Fruit fly (Drosophila melanogaster) whole organism, embryonic: ENCODE data around the gene CG2611.
A peak's percentile ranks its signal among the peaks of the same experiment; 100 is the strongest.

ENCODE experiments used
- Atf6 ChIP-seq: fragments of 200-800 bp; sonication (Bioruptor generic); IDR thresholded peaks from 2 replicates; pipeline ENCODE4 v1.3.6; 2022; ENCODE audit warnings: missing biosample characterization, missing genetic modification characterization
- C15 ChIP-seq: fragments of 200-800 bp; sonication (Bioruptor generic); IDR thresholded peaks from 3 replicates; pipeline ENCODE4 v1.3.6; 2022; ENCODE audit warnings: missing biosample characterization, missing genetic modification characterization
- CG12391 ChIP-seq: fragments of 200-800 bp; sonication (Bioruptor generic); optimal IDR thresholded peaks from 3 replicates; lab custom pipeline; 2018; ENCODE audit warnings: missing biosample characterization, mild to moderate bottlenecking, missing genetic modification characterization, moderate library complexity
- CG13424 ChIP-seq: fragments of 200-800 bp; sonication (Bioruptor generic); optimal IDR thresholded peaks from 2 replicates; lab custom pipeline; 2019; ENCODE audit warnings: missing biosample characterization, mild to moderate bottlenecking, missing genetic modification characterization, moderate library complexity
- CG14050 ChIP-seq: fragments of 200-800 bp; sonication (Bioruptor generic); IDR thresholded peaks from 3 replicates; pipeline ENCODE4 v1.3.6; 2022; ENCODE audit warnings: missing biosample characterization, missing genetic modification characterization
- CG15073 ChIP-seq: fragments of 200-800 bp; sonication (Bioruptor generic); optimal IDR thresholded peaks from 2 replicates; lab custom pipeline; 2016; ENCODE audit warnings: missing biosample characterization, missing genetic modification characterization
- CG1647 ChIP-seq: fragments of 200-800 bp; sonication (Bioruptor generic); optimal IDR thresholded peaks from 3 replicates; lab custom pipeline; 2016; ENCODE audit warnings: missing biosample characterization, missing genetic modification characterization
- CG16863 ChIP-seq: fragments of 200-800 bp; sonication (Bioruptor generic); optimal IDR thresholded peaks from 3 replicates; lab custom pipeline; 2016; ENCODE audit warnings: missing biosample characterization, missing genetic modification characterization
- CG1832 ChIP-seq: fragments of 200-800 bp; sonication (Bioruptor generic); optimal IDR thresholded peaks from 2 replicates; lab custom pipeline; 2017; ENCODE audit warnings: missing biosample characterization, mild to moderate bottlenecking, missing genetic modification characterization, inconsistent platforms
- CG30020 ChIP-seq: fragments of 200-800 bp; optimal IDR thresholded peaks from 2 replicates; lab custom pipeline; 2019; ENCODE audit warnings: missing biosample characterization, mild to moderate bottlenecking, missing genetic modification characterization, moderate library complexity
- CG3847 ChIP-seq: fragments of 200-800 bp; sonication (Bioruptor generic); IDR thresholded peaks from 2 replicates; pipeline ENCODE4 v1.3.6; 2022; ENCODE audit warnings: missing biosample characterization, missing genetic modification characterization
- CG42726 ChIP-seq: fragments of 200-800 bp; sonication (Bioruptor generic); IDR thresholded peaks from 2 replicates; pipeline ENCODE4 v1.3.6; 2022; ENCODE audit warnings: missing biosample characterization, missing genetic modification characterization; ENCODE audit not compliant: partially characterized antibody
- CG4282 ChIP-seq: fragments of 200-800 bp; sonication (Bioruptor generic); optimal IDR thresholded peaks from 2 replicates; lab custom pipeline; 2016; ENCODE audit warnings: missing biosample characterization, missing genetic modification characterization
- CG4707 ChIP-seq: fragments of 200-800 bp; sonication (Bioruptor generic); optimal IDR thresholded peaks from 2 replicates; lab custom pipeline; 2018; ENCODE audit warnings: missing biosample characterization, mild to moderate bottlenecking, missing genetic modification characterization, moderate library complexity
- CG4730 ChIP-seq: fragments of 200-800 bp; sonication (Bioruptor generic); IDR thresholded peaks from 2 replicates; pipeline ENCODE4 v1.3.6; 2022; ENCODE audit warnings: missing biosample characterization, missing genetic modification characterization
- CG4820 ChIP-seq: fragments of 200-800 bp; sonication (Bioruptor generic); optimal IDR thresholded peaks from 3 replicates; lab custom pipeline; 2016; ENCODE audit warnings: missing biosample characterization, missing genetic modification characterization
- CG6791 ChIP-seq: fragments of 200-800 bp; sonication (Bioruptor generic); IDR thresholded peaks from 3 replicates; pipeline ENCODE4 v1.3.6; 2022; ENCODE audit warnings: missing biosample characterization, missing genetic modification characterization; ENCODE audit not compliant: partially characterized antibody
- CG7357 ChIP-seq: fragments of 200-800 bp; sonication (Bioruptor generic); IDR thresholded peaks from 3 replicates; pipeline ENCODE4 v1.3.6; 2022; ENCODE audit warnings: missing biosample characterization, missing genetic modification characterization
- CG9215 ChIP-seq: fragments of 200-800 bp; sonication (Bioruptor generic); IDR thresholded peaks from 2 replicates; pipeline ENCODE4 v1.3.6; 2022; ENCODE audit warnings: missing biosample characterization, missing genetic modification characterization
- CG9437 ChIP-seq: fragments of 200-800 bp; sonication (Bioruptor generic); optimal IDR thresholded peaks from 2 replicates; lab custom pipeline; 2018; ENCODE audit warnings: missing biosample characterization, mild to moderate bottlenecking, missing genetic modification characterization
- D19A ChIP-seq: fragments of 200-800 bp; optimal IDR thresholded peaks from 3 replicates; lab custom pipeline; 2019; ENCODE audit warnings: missing biosample characterization, mild to moderate bottlenecking, missing genetic modification characterization, moderate library complexity
- Dip3 ChIP-seq: fragments of 200-800 bp; sonication (Bioruptor generic); optimal IDR thresholded peaks from 3 replicates; lab custom pipeline; 2016; ENCODE audit warnings: missing biosample characterization, missing genetic modification characterization
- ERR ChIP-seq: fragments of 200-800 bp; sonication (Bioruptor generic); optimal IDR thresholded peaks from 2 replicates; lab custom pipeline; 2016; ENCODE audit warnings: missing biosample characterization, missing genetic modification characterization
- H2.0 ChIP-seq: fragments of 200-800 bp; sonication (Bioruptor generic); IDR thresholded peaks from 2 replicates; pipeline ENCODE4 v1.3.6; 2022; ENCODE audit warnings: missing biosample characterization, missing genetic modification characterization
- Hand ChIP-seq: fragments of 200-800 bp; sonication (Bioruptor generic); optimal IDR thresholded peaks from 2 replicates; lab custom pipeline; 2017; ENCODE audit warnings: mild to moderate bottlenecking, missing biosample characterization, missing genetic modification reagents, missing genetic modification characterization
- Hr51 ChIP-seq, 2 experiments: fragments of 200-800 bp; sonication (Bioruptor generic); optimal IDR thresholded peaks; 2 replicates in 1 of 2; 3 replicates in 1 of 2; lab custom pipeline; 2016 to 2018; ENCODE audit warnings: missing biosample characterization in 2 of 2, missing genetic modification characterization in 2 of 2, mild to moderate bottlenecking in 1 of 2, moderate library complexity in 1 of 2
- Lpt ChIP-seq: fragments of >200 bp; optimal IDR thresholded peaks from 2 replicates; lab custom pipeline; 2018; ENCODE audit warnings: missing biosample characterization, missing genetic modification characterization
- NC2α ChIP-seq: fragments of 200-800 bp; sonication (Bioruptor generic); optimal IDR thresholded peaks from 2 replicates; lab custom pipeline; 2016; ENCODE audit warnings: missing biosample characterization, missing genetic modification characterization
- Nf-YB ChIP-seq: fragments of 200-800 bp; sonication (Bioruptor generic); optimal IDR thresholded peaks from 3 replicates; lab custom pipeline; 2019; ENCODE audit warnings: missing biosample characterization, mild to moderate bottlenecking, missing genetic modification characterization, moderate library complexity
- Opbp ChIP-seq: fragments of 200-800 bp; sonication (Bioruptor generic); IDR thresholded peaks from 3 replicates; pipeline ENCODE4 v1.3.6; 2022; ENCODE audit warnings: missing biosample characterization, missing genetic modification characterization; ENCODE audit not compliant: partially characterized antibody
- abd-A ChIP-seq: fragments of 200-800 bp; sonication (Bioruptor generic); optimal IDR thresholded peaks from 3 replicates; lab custom pipeline; 2019; ENCODE audit warnings: missing biosample characterization, mild to moderate bottlenecking, missing genetic modification characterization, moderate library complexity
- al ChIP-seq: fragments of 200-800 bp; sonication (Bioruptor generic); IDR thresholded peaks from 2 replicates; pipeline ENCODE4 v1.3.6; 2022; ENCODE audit warnings: missing biosample characterization, missing genetic modification characterization
- bsh ChIP-seq, 2 experiments: fragments of 200-800 bp; sonication (Bioruptor generic); optimal IDR thresholded peaks; 2 replicates each; lab custom pipeline; 2017 to 2018; ENCODE audit warnings: mild to moderate bottlenecking in 2 of 2, missing biosample characterization in 2 of 2, missing genetic modification characterization in 2 of 2, moderate library complexity in 1 of 2
- chm ChIP-seq: fragments of 200-800 bp; sonication (Bioruptor generic); IDR thresholded peaks from 2 replicates; pipeline ENCODE4 v1.3.6; 2022; ENCODE audit warnings: missing biosample characterization, missing genetic modification characterization
- chn ChIP-seq: fragments of 200-800 bp; sonication (Bioruptor generic); optimal IDR thresholded peaks from 2 replicates; lab custom pipeline; 2016; ENCODE audit warnings: missing biosample characterization, missing genetic modification characterization
- disco-r ChIP-seq: fragments of 200-800 bp; sonication (Bioruptor generic); optimal IDR thresholded peaks from 2 replicates; lab custom pipeline; 2016; ENCODE audit warnings: missing biosample characterization, missing genetic modification characterization
- emc ChIP-seq: fragments of 200-800 bp; sonication (Bioruptor generic); optimal IDR thresholded peaks from 2 replicates; lab custom pipeline; 2016; ENCODE audit warnings: missing biosample characterization, missing genetic modification characterization
- esg ChIP-seq: fragments of 200-800 bp; sonication (Bioruptor generic); conservative IDR thresholded peaks from 2 replicates; pipeline ENCODE4 v1.3.6; 2022; ENCODE audit warnings: missing biosample characterization, missing genetic modification characterization
- eyg ChIP-seq: fragments of 200-800 bp; sonication (Bioruptor generic); optimal IDR thresholded peaks from 3 replicates; lab custom pipeline; 2016; ENCODE audit warnings: missing biosample characterization, missing genetic modification characterization
- ftz-f1 ChIP-seq: fragments of 200-800 bp; sonication (Bioruptor generic); optimal IDR thresholded peaks from 2 replicates; lab custom pipeline; 2016; ENCODE audit warnings: missing biosample characterization, missing genetic modification characterization
- gcm2 ChIP-seq: fragments of 200-800 bp; sonication (Bioruptor generic); optimal IDR thresholded peaks from 2 replicates; lab custom pipeline; 2016; ENCODE audit warnings: missing biosample characterization, missing genetic modification characterization
- ind ChIP-seq: fragments of 200-800 bp; sonication (Bioruptor generic); optimal IDR thresholded peaks from 3 replicates; lab custom pipeline; 2016; ENCODE audit warnings: missing biosample characterization, missing genetic modification characterization
- lbe ChIP-seq: fragments of 200-800 bp; sonication (Bioruptor generic); optimal IDR thresholded peaks from 2 replicates; lab custom pipeline; 2016; ENCODE audit warnings: missing biosample characterization, mild to moderate bottlenecking, missing genetic modification characterization
- mam ChIP-seq: fragments of 200-800 bp; sonication (Bioruptor generic); optimal IDR thresholded peaks from 3 replicates; lab custom pipeline; 2016; ENCODE audit warnings: missing biosample characterization, missing genetic modification characterization
- nerfin-2 ChIP-seq: fragments of 200-800 bp; sonication (Bioruptor generic); IDR thresholded peaks from 2 replicates; pipeline ENCODE4 v1.3.6; 2022; ENCODE audit warnings: missing biosample characterization, missing genetic modification characterization; ENCODE audit not compliant: partially characterized antibody
- otp ChIP-seq: fragments of 200-800 bp; sonication (Bioruptor generic); IDR thresholded peaks from 3 replicates; pipeline ENCODE4, ENCODE4 v1.3.6; 2022; ENCODE audit warnings: missing biosample characterization, missing genetic modification characterization
- pho ChIP-seq: fragments of 200-800 bp; sonication (Bioruptor generic); optimal IDR thresholded peaks from 2 replicates; lab custom pipeline; 2016; ENCODE audit warnings: missing biosample characterization, missing genetic modification characterization
- sob ChIP-seq: fragments of 200-800 bp; sonication (Bioruptor generic); IDR thresholded peaks from 2 replicates; pipeline ENCODE4 v1.3.6; 2022; ENCODE audit warnings: missing biosample characterization, missing genetic modification characterization
- stwl ChIP-seq: fragments of 200-800 bp; sonication (Bioruptor generic); optimal IDR thresholded peaks from 3 replicates; lab custom pipeline; 2018; ENCODE audit warnings: missing biosample characterization, mild to moderate bottlenecking, missing genetic modification characterization, moderate library complexity
- tio ChIP-seq: fragments of 200-800 bp; sonication (Bioruptor generic); optimal IDR thresholded peaks from 2 replicates; lab custom pipeline; 2017; ENCODE audit warnings: missing biosample characterization, missing genetic modification characterization, inconsistent platforms
- trem ChIP-seq: fragments of 200-800 bp; optimal IDR thresholded peaks from 3 replicates; lab custom pipeline; 2019; ENCODE audit warnings: missing biosample characterization, mild to moderate bottlenecking, missing genetic modification characterization, moderate library complexity

CG2611 gene

dm6 chr2L:20656110-20656509, 6.1 kb downstream of the CG2611 start, which contains the start of the genes brun and CG2614 (continued):
- TF ChIP-seq bsh (GFP tag; optimal IDR thresholded peaks at IDR 0.05; lab: Kevin White, UChicago) (peak in 1 of 2 experiments; percentile 57), al (peak; percentile 74), abd-A (no peak), chn (peak; percentile 84), Lpt (GFP tag; lab: Kevin White, UChicago) (no peak), lbe (GFP tag; lab: Kevin White, UChicago) (no peak), ind (GFP tag; lab: Kevin White, UChicago) (peak; percentile 75), CG4282 (GFP tag; lab: Kevin White, UChicago) (peak; percentile 24), disco-r (peak; percentile 59), pho (GFP tag; lab: Kevin White, UChicago) (peak; percentile 73), CG13424 (tag; lab: Kevin White, UChicago) (peak; percentile 72), CG7357 (GFP tag; lab: Robert Waterston, UW) (peak; percentile 47; the same call in 2 of the 3 replicates), tio (GFP tag; lab: Kevin White, UChicago) (no peak), Nf-YB (GFP tag; lab: Kevin White, UChicago) (peak; percentile 69), esg (peak; percentile 74), CG4730 (GFP tag; lab: Robert Waterston, UW) (peak; percentile 71), stwl (peak; percentile 55), CG9215 (peak; percentile 97), Opbp (GFP tag; lab: Robert Waterston, UW) (peak; percentile 74), CG6791 (GFP tag; lab: Robert Waterston, UW) (peak; percentile 78), Atf6 (GFP tag; lab: Robert Waterston, UW) (peak; percentile 74), CG1647 (GFP tag; lab: Kevin White, UChicago) (peak; percentile 71), CG3847 (GFP tag; lab: Robert Waterston, UW) (peak; percentile 85), CG16863 (GFP tag; lab: Kevin White, UChicago) (peak; percentile 53), sob (GFP tag; lab: Robert Waterston, UW) (peak; percentile 85), CG12391 (tag; lab: Kevin White, UChicago) (peak; percentile 82), mam (GFP tag; lab: Kevin White, UChicago) (peak; percentile 82), Hand (GFP tag; lab: Kevin White, UChicago) (no peak), H2.0 (GFP tag; lab: Robert Waterston, UW) (peak; percentile 62; the same call in 1 of the 2 replicates), NC2α (peak; percentile 14), D19A (tag; lab: Kevin White, UChicago) (no peak), Hr51 (GFP tag; optimal IDR thresholded peaks at IDR 0.05; lab: Kevin White, UChicago) (peak in 1 of 2 experiments; percentile 78), gcm2 (GFP tag; lab: Kevin White, UChicago) (peak; percentile 32), otp (peak; percentile 18; the same call in 1 of the 3 replicates), CG4707 (GFP tag; lab: Kevin White, UChicago) (no peak), CG42726 (no peak), chm (GFP tag; lab: Robert Waterston, UW) (no peak), C15 (GFP tag; lab: Robert Waterston, UW) (0 out of 3 replicates have a peak, but pooled peaks have one; percentile 52), ERR (GFP tag; lab: Kevin White, UChicago) (no peak), eyg (GFP tag; lab: Kevin White, UChicago) (peak; percentile 41), CG1832 (no peak), nerfin-2 (GFP tag; lab: Robert Waterston, UW) (peak; percentile 69), CG4820 (peak; percentile 62), CG30020 (peak; percentile 61), Dip3 (GFP tag; lab: Kevin White, UChicago) (peak; percentile 79), CG15073 (GFP tag; lab: Kevin White, UChicago) (no peak), ftz-f1 (GFP tag; lab: Kevin White, UChicago) (peak; percentile 34), trem (peak; percentile 80), CG9437 (GFP tag; lab: Kevin White, UChicago) (peak; percentile 12), emc (GFP tag; lab: Kevin White, UChicago) (peak; percentile 54), CG14050 (GFP tag; lab: Robert Waterston, UW) (peak; percentile 61; the same call in 1 of the 3 replicates)
